Fruit fly (Drosophila melanogaster) whole organism, embryonic: ENCODE results near the gene CG42535.
A peak's percentile ranks its signal among the peaks of the same experiment; 100 is the strongest.

ENCODE experiments used
- Aef1 ChIP-seq: fragments of 200-800 bp; sonication (Bioruptor generic); IDR thresholded peaks from 3 replicates; pipeline ENCODE4 v1.3.6; 2022; ENCODE audit warnings: missing biosample characterization, missing genetic modification characterization
- CG11398 ChIP-seq: fragments of 200-800 bp; sonication (Bioruptor generic); optimal IDR thresholded peaks from 2 replicates; lab custom pipeline; 2016; ENCODE audit warnings: missing biosample characterization, missing genetic modification characterization
- CG11723 ChIP-seq: fragments of 200-800 bp; sonication (Bioruptor generic); optimal IDR thresholded peaks from 2 replicates; lab custom pipeline; 2017; ENCODE audit warnings: missing biosample characterization, mild to moderate bottlenecking, missing genetic modification characterization
- CG1233 ChIP-seq: fragments of 200-800 bp; sonication (Bioruptor generic); optimal IDR thresholded peaks from 4 replicates; lab custom pipeline; 2018; ENCODE audit warnings: missing biosample characterization, mild to moderate bottlenecking, missing genetic modification characterization
- CG12744 ChIP-seq: fragments of 200-800 bp; sonication (Bioruptor generic); optimal IDR thresholded peaks from 2 replicates; lab custom pipeline; 2016; ENCODE audit warnings: missing biosample characterization, missing genetic modification characterization
- CG13296 ChIP-seq: fragments of 200-800 bp; sonication (Bioruptor generic); optimal IDR thresholded peaks from 3 replicates; lab custom pipeline; 2018; ENCODE audit warnings: missing biosample characterization, mild to moderate bottlenecking, missing genetic modification characterization
- CG15269 ChIP-seq: fragments of 200-800 bp; sonication (Bioruptor generic); optimal IDR thresholded peaks from 2 replicates; lab custom pipeline; 2018; ENCODE audit warnings: missing biosample characterization, mild to moderate bottlenecking, missing genetic modification characterization, moderate library complexity
- CG1529 ChIP-seq: fragments of 200-800 bp; sonication (Bioruptor generic); optimal IDR thresholded peaks from 3 replicates; lab custom pipeline; 2018; ENCODE audit warnings: missing biosample characterization, missing genetic modification characterization
- CG16863 ChIP-seq: fragments of 200-800 bp; sonication (Bioruptor generic); optimal IDR thresholded peaks from 3 replicates; lab custom pipeline; 2016; ENCODE audit warnings: missing biosample characterization, missing genetic modification characterization
- CG17361 ChIP-seq: fragments of 200-800 bp; sonication (Bioruptor generic); IDR thresholded peaks from 3 replicates; pipeline ENCODE4 v1.3.6; 2022; ENCODE audit warnings: missing biosample characterization, missing genetic modification characterization
- CG18476 ChIP-seq: fragments of 200-800 bp; sonication (Bioruptor generic); optimal IDR thresholded peaks from 2 replicates; lab custom pipeline; 2016; ENCODE audit warnings: missing biosample characterization, mild to moderate bottlenecking, missing genetic modification characterization
- CG18599 ChIP-seq: fragments of 200-800 bp; sonication (Bioruptor generic); optimal IDR thresholded peaks from 3 replicates; lab custom pipeline; 2017; ENCODE audit warnings: missing biosample characterization, missing genetic modification characterization, mild to moderate bottlenecking, moderate library complexity, missing genetic modification reagents
- CG18764 ChIP-seq: fragments of 200-800 bp; sonication (Bioruptor generic); optimal IDR thresholded peaks from 3 replicates; lab custom pipeline; 2016; ENCODE audit warnings: missing biosample characterization, missing genetic modification characterization
- CG3065 ChIP-seq: fragments of 200-800 bp; sonication (Bioruptor generic); optimal IDR thresholded peaks from 2 replicates; lab custom pipeline; 2016; ENCODE audit warnings: missing biosample characterization, missing genetic modification characterization
- CG31365 ChIP-seq: fragments of 200-800 bp; sonication (Bioruptor generic); optimal IDR thresholded peaks from 2 replicates; lab custom pipeline; 2018; ENCODE audit warnings: missing biosample characterization, mild to moderate bottlenecking, missing genetic modification characterization
- CG42726 ChIP-seq: fragments of 200-800 bp; sonication (Bioruptor generic); IDR thresholded peaks from 2 replicates; pipeline ENCODE4 v1.3.6; 2022; ENCODE audit warnings: missing biosample characterization, missing genetic modification characterization; ENCODE audit not compliant: partially characterized antibody
- CG4617 ChIP-seq: fragments of 200-800 bp; sonication (Bioruptor generic); optimal IDR thresholded peaks from 3 replicates; lab custom pipeline; 2016; ENCODE audit warnings: missing biosample characterization, missing genetic modification characterization, borderline replicate concordance
- CG5245 ChIP-seq: fragments of 200-800 bp; sonication (Bioruptor generic); optimal IDR thresholded peaks from 3 replicates; lab custom pipeline; 2016; ENCODE audit warnings: missing biosample characterization, missing genetic modification characterization
- CG6683 ChIP-seq: fragments of 200-800 bp; sonication (Bioruptor generic); optimal IDR thresholded peaks from 2 replicates; lab custom pipeline; 2017; ENCODE audit warnings: missing biosample characterization, mild to moderate bottlenecking, missing genetic modification characterization, missing genetic modification reagents
- CoRest ChIP-seq: fragments of 200-800 bp; sonication (Bioruptor generic); optimal IDR thresholded peaks from 3 replicates; lab custom pipeline; 2018; ENCODE audit warnings: missing biosample characterization, mild to moderate bottlenecking, missing genetic modification characterization, moderate library complexity
- Dad ChIP-seq: fragments of 200-800 bp; sonication (Bioruptor generic); optimal IDR thresholded peaks from 3 replicates; lab custom pipeline; 2016; ENCODE audit warnings: missing biosample characterization, missing genetic modification characterization
- E2f1 ChIP-seq: fragments of 200-800 bp; sonication (Bioruptor generic); IDR thresholded peaks from 2 replicates; pipeline ENCODE4 v1.3.6; 2022; ENCODE audit warnings: missing biosample characterization, missing genetic modification characterization
- Fer3 ChIP-seq: fragments of 200-800 bp; sonication (Bioruptor generic); optimal IDR thresholded peaks from 2 replicates; lab custom pipeline; 2018; ENCODE audit warnings: missing biosample characterization, mild to moderate bottlenecking, missing genetic modification characterization, moderate library complexity
- HLH4C ChIP-seq: fragments of 200-800 bp; sonication (Bioruptor generic); IDR thresholded peaks from 3 replicates; pipeline ENCODE4 v1.3.6; 2022; ENCODE audit warnings: missing biosample characterization, missing genetic modification characterization; ENCODE audit not compliant: partially characterized antibody
- Hand ChIP-seq: fragments of 200-800 bp; sonication (Bioruptor generic); optimal IDR thresholded peaks from 2 replicates; lab custom pipeline; 2017; ENCODE audit warnings: mild to moderate bottlenecking, missing biosample characterization, missing genetic modification reagents, missing genetic modification characterization
- HmgZ ChIP-seq: fragments of 200-800 bp; sonication (Bioruptor generic); optimal IDR thresholded peaks from 2 replicates; lab custom pipeline; 2018; ENCODE audit warnings: missing biosample characterization, mild to moderate bottlenecking, missing genetic modification characterization
- Hsf ChIP-seq: fragments of 200-800 bp; sonication (Bioruptor generic); optimal IDR thresholded peaks from 3 replicates; lab custom pipeline; 2016; ENCODE audit warnings: missing biosample characterization, missing genetic modification characterization
- MBD-R2 ChIP-seq: fragments of 200-800 bp; sonication (Bioruptor generic); IDR thresholded peaks from 2 replicates; pipeline ENCODE4 v1.3.6; 2022; ENCODE audit warnings: missing biosample characterization, missing genetic modification characterization
- Myb ChIP-seq: fragments of 200-800 bp; sonication (Bioruptor generic); optimal IDR thresholded peaks from 2 replicates; lab custom pipeline; 2016; ENCODE audit warnings: missing biosample characterization, missing genetic modification characterization
- NC2α ChIP-seq: fragments of 200-800 bp; sonication (Bioruptor generic); optimal IDR thresholded peaks from 2 replicates; lab custom pipeline; 2016; ENCODE audit warnings: missing biosample characterization, missing genetic modification characterization
- PHDP ChIP-seq: fragments of 200-800 bp; sonication (Bioruptor generic); optimal IDR thresholded peaks from 3 replicates; lab custom pipeline; 2018; ENCODE audit warnings: missing biosample characterization, mild to moderate bottlenecking, missing genetic modification characterization, moderate library complexity
- Sry-δ ChIP-seq: fragments of 200-800 bp; sonication (Bioruptor generic); optimal IDR thresholded peaks from 2 replicates; lab custom pipeline; 2016; ENCODE audit warnings: missing biosample characterization, missing genetic modification characterization
- Xbp1 ChIP-seq: fragments of 200-800 bp; sonication (Bioruptor generic); optimal IDR thresholded peaks from 3 replicates; lab custom pipeline; 2016; ENCODE audit warnings: missing biosample characterization, mild to moderate bottlenecking, missing genetic modification characterization
- ara ChIP-seq: fragments of 200-800 bp; sonication (Bioruptor generic); IDR thresholded peaks from 2 replicates; pipeline ENCODE4 v1.3.6; 2022; ENCODE audit warnings: missing biosample characterization, missing genetic modification characterization
- bcd ChIP-seq: fragments of 200-800 bp; sonication (Bioruptor generic); optimal IDR thresholded peaks from 2 replicates; lab custom pipeline; 2017; ENCODE audit warnings: missing biosample characterization, mild to moderate bottlenecking, missing genetic modification characterization
- bowl ChIP-seq: fragments of 200-800 bp; sonication (Bioruptor generic); IDR thresholded peaks from 2 replicates; pipeline ENCODE4 v1.3.6; 2022; ENCODE audit warnings: missing biosample characterization, missing genetic modification characterization
- disco-r ChIP-seq: fragments of 200-800 bp; sonication (Bioruptor generic); optimal IDR thresholded peaks from 2 replicates; lab custom pipeline; 2016; ENCODE audit warnings: missing biosample characterization, missing genetic modification characterization
- fd102C ChIP-seq: fragments of 200-800 bp; sonication (Bioruptor generic); optimal IDR thresholded peaks from 2 replicates; lab custom pipeline; 2018; ENCODE audit warnings: missing biosample characterization, mild to moderate bottlenecking, missing genetic modification characterization, moderate library complexity
- grn ChIP-seq: fragments of 200-800 bp; sonication (Bioruptor generic); optimal IDR thresholded peaks from 3 replicates; lab custom pipeline; 2017; ENCODE audit warnings: missing biosample characterization, missing genetic modification characterization
- hb ChIP-seq: fragments of 200-800 bp; sonication (Bioruptor generic); IDR thresholded peaks from 3 replicates; pipeline ENCODE4 v1.3.6; 2022; ENCODE audit warnings: missing biosample characterization, missing genetic modification characterization; ENCODE audit not compliant: partially characterized antibody
- nerfin-1 ChIP-seq: fragments of 200-800 bp; sonication (Bioruptor generic); optimal IDR thresholded peaks from 3 replicates; lab custom pipeline; 2019; ENCODE audit warnings: missing biosample characterization, mild to moderate bottlenecking, missing genetic modification characterization, moderate library complexity
- pfk ChIP-seq: fragments of 200-800 bp; sonication (Bioruptor generic); optimal IDR thresholded peaks from 2 replicates; lab custom pipeline; 2018; ENCODE audit warnings: missing biosample characterization, mild to moderate bottlenecking, missing genetic modification characterization, moderate library complexity
- pzg ChIP-seq: fragments of 200-800 bp; sonication (Bioruptor generic); optimal IDR thresholded peaks from 3 replicates; lab custom pipeline; 2018; ENCODE audit warnings: missing biosample characterization, mild to moderate bottlenecking, missing genetic modification characterization, moderate library complexity
- rib ChIP-seq: fragments of 200-800 bp; sonication (Bioruptor generic); IDR thresholded peaks from 2 replicates; pipeline ENCODE4 v1.3.6; 2022; ENCODE audit warnings: missing biosample characterization, missing genetic modification characterization
- sc ChIP-seq, 3 experiments: fragments of >200 bp in 2 of 3; fragments of 200-800 bp in 1 of 3; sonication (Bioruptor generic) in 1 of 3; optimal IDR thresholded peaks; 2 replicates in 2 of 3; 3 replicates in 1 of 3; lab custom pipeline; 2017; ENCODE audit warnings: mild to moderate bottlenecking in 1 of 3, missing biosample characterization in 1 of 3, missing genetic modification characterization in 1 of 3, missing genetic modification reagents in 1 of 3
- sens ChIP-seq: fragments of 200-800 bp; sonication (Bioruptor generic); peaks from one replicate; lab custom pipeline; 2016; ENCODE audit warnings: missing biosample characterization, missing genetic modification characterization
- sim ChIP-seq: fragments of 200-800 bp; sonication (Bioruptor generic); IDR thresholded peaks from 2 replicates; pipeline ENCODE4 v1.3.6; 2022; ENCODE audit warnings: missing biosample characterization, missing genetic modification characterization
- usp ChIP-seq: fragments of >200 bp; optimal IDR thresholded peaks from 2 replicates; lab custom pipeline; 2017; ENCODE audit warnings: missing biosample characterization, missing genetic modification characterization
- zf30C ChIP-seq: fragments of 200-800 bp; sonication (Bioruptor generic); optimal IDR thresholded peaks from 3 replicates; lab custom pipeline; 2018; ENCODE audit warnings: missing biosample characterization, mild to moderate bottlenecking, missing genetic modification characterization

Gene CG42535

DNA sequence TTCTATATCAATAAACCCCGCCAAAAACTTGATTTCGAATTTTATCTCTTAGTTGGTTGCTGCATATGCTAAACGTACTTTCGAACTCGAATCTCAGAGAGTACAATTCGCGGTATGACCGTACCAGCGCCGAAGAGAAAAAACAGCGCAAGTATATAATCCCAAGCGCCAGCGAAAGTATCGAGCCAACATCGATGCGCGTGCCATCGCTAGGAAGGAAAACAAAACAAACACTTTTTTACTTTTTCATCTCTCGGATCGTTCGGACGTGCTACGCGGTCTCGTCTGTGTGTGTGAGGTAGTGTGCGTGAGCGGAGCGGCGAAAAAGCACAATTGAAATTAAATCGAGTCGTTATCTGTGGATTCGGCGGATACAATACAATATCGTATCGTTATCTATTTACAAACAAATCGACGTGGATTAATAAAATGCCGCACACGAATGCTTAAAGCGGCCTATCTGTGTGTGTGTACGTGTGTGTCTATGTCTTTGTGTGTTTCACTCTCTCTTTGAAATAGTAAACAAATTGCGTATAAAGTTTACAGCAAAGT is 33.9 kb upstream of the CG42535 start, which contains the start of gene simj (continued):
- TF ChIP-seq usp (GFP tag; lab: Kevin White, UChicago) (no peak), CG16863 (GFP tag; lab: Kevin White, UChicago) (peak; percentile 73), bcd (GFP tag; lab: Kevin White, UChicago) (peak; percentile 31), Aef1 (no peak), Dad (GFP tag; lab: Kevin White, UChicago) (peak; percentile 77), CG3065 (GFP tag; lab: Kevin White, UChicago) (no peak), NC2α (GFP tag; lab: Kevin White, UChicago) (no peak), CG5245 (GFP tag; lab: Kevin White, UChicago) (no peak), CG4617 (GFP tag; lab: Kevin White, UChicago) (peak; percentile 50), HLH4C (peak; percentile 72; the same call in 2 of the 3 replicates), HmgZ (tag; lab: Kevin White, UChicago) (peak; percentile 89), pfk (GFP tag; lab: Kevin White, UChicago) (peak; percentile 41), ara (GFP tag; lab: Robert Waterston, UW) (no peak), hb (peak; percentile 59), CG1233 (GFP tag; lab: Kevin White, UChicago) (peak; percentile 63), CG18599 (peak; percentile 61), PHDP (tag; lab: Kevin White, UChicago) (peak; percentile 34), Fer3 (tag; lab: Kevin White, UChicago) (peak; percentile 41), CG15269 (peak; percentile 47), rib (peak; percentile 70; the same call in 1 of the 2 replicates), nerfin-1 (tag; lab: Kevin White, UChicago) (peak; percentile 64), CG42726 (GFP tag; lab: Robert Waterston, UW) (peak; percentile 94), sim (GFP tag; lab: Robert Waterston, UW) (peak; percentile 36; the same call in 1 of the 2 replicates), fd102C (GFP tag; lab: Kevin White, UChicago) (no peak), E2f1 (GFP tag; lab: Robert Waterston, UW) (0 out of 2 replicates have a peak, but pooled peaks have one; percentile 16), Hand (peak; percentile 3), CG18476 (GFP tag; lab: Kevin White, UChicago) (no peak), zf30C (GFP tag; lab: Kevin White, UChicago) (peak; percentile 6), CG17361 (GFP tag; lab: Robert Waterston, UW) (no peak), bowl (GFP tag; lab: Robert Waterston, UW) (no peak), CG13296 (GFP tag; lab: Kevin White, UChicago) (peak; percentile 54), disco-r (GFP tag; lab: Kevin White, UChicago) (no peak), CG18764 (peak; percentile 5), Myb (GFP tag; lab: Kevin White, UChicago) (peak; percentile 50), Sry-δ (GFP tag; lab: Kevin White, UChicago) (peak; percentile 99), CG1529 (GFP tag; lab: Kevin White, UChicago) (no peak), grn (GFP tag; lab: Kevin White, UChicago) (peak; percentile 68), sc (optimal IDR thresholded peaks at IDR 0.05; lab: Kevin White, UChicago) (no peak), sc (GFP tag; optimal IDR thresholded peaks at IDR 0.05; lab: Kevin White, UChicago) (no peak), CG12744 (GFP tag; lab: Kevin White, UChicago) (peak; percentile 12), Xbp1 (GFP tag; lab: Kevin White, UChicago) (peak; percentile 49), CG11723 (GFP tag; lab: Kevin White, UChicago) (peak; percentile 12), CoRest (tag; lab: Kevin White, UChicago) (peak; percentile 38), MBD-R2 (peak; percentile 55; the same call in 1 of the 2 replicates), pzg (GFP tag; lab: Kevin White, UChicago) (peak; percentile 97), CG31365 (tag; lab: Kevin White, UChicago) (peak; percentile 58), Hsf (GFP tag; lab: Kevin White, UChicago) (peak; percentile 51), CG6683 (GFP tag; lab: Kevin White, UChicago) (peak; percentile 35), sens (GFP tag; lab: Kevin White, UChicago) (peak; percentile 82), CG11398 (peak; percentile 52)
